Worm (Caenorhabditis elegans): ENCODE data around the gene T28A11.22.
A peak's percentile ranks its signal among the peaks of the same experiment; 100 is the strongest.

The T28A11.22 gene

ce11 chrV:3241175-3241574, 16.2 kb upstream of the T28A11.22 start, which contains the start of gene srj-11:
Gene srj-11 (plus strand): TSS chrV:3241424.
- no peak for TF ChIP-seq lin-39 (tag; optimal IDR thresholded peaks at IDR 0.05)
- no peak for TF ChIP-seq R02D3.7 (tag; optimal IDR thresholded peaks at IDR 0.05)
- no peak for TF ChIP-seq spr-1 (tag; optimal IDR thresholded peaks at IDR 0.05)
- peak in 1 of 2 experiments; percentile 95 for TF ChIP-seq unc-62 (GFP tag; optimal IDR thresholded peaks at IDR 0.05 in 1 of 2)
- no peak for TF ChIP-seq unc-62 (tag; optimal IDR thresholded peaks at IDR 0.05)

DNA sequence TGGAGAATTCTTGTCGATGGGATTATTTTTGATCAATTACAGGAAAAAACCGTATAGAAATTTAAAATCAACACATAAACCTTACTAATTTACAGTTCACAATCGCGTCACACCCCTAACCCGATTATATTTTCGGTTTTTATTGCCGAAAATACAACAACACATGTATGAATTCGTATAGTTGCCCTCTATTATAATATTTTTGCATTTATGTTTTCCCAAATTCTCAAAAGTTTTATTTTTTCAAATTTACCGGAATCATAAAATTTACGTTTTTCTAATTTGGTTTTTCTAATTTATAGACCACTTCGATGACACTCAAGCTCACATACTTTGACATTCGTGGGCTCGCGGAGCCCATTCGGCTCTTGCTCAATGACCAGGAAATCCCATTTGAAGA, 14.4 kb upstream of the T28A11.22 start, which contains the start of gene gst-23:
Gene gst-23 (plus strand): TSS at position 301 of the 400 bp plus-strand sequence.
- TF ChIP-seq attf-4 (tag; optimal IDR thresholded peaks at IDR 0.05) (no peak), ctbp-1 (GFP tag; IDR thresholded peaks at IDR 0.05) (no peak), ZK337.2 (GFP tag; IDR thresholded peaks at IDR 0.05) (no peak), R02D3.7 (tag; optimal IDR thresholded peaks at IDR 0.05) (no peak), daf-8 (GFP tag; IDR thresholded peaks at IDR 0.05) (no peak), F44E2.7 (GFP tag; IDR thresholded peaks at IDR 0.05) (no peak), dmd-6 (GFP tag; IDR thresholded peaks at IDR 0.05) (no peak), ceh-20 (GFP tag; IDR thresholded peaks at IDR 0.05) (no peak), zip-2 (tag; optimal IDR thresholded peaks at IDR 0.05) (no peak), pha-4 (GFP tag; IDR thresholded peaks at IDR 0.05) (no peak), pha-4 (tag; optimal IDR thresholded peaks at IDR 0.05) (no peak), F26F4.8 (GFP tag; conservative IDR thresholded peaks at IDR 0.05) (no peak), sdz-12 (GFP tag; optimal IDR thresholded peaks at IDR 0.05) (no peak), vab-7 (GFP tag; IDR thresholded peaks at IDR 0.05) (no peak), aly-2 (tag; optimal IDR thresholded peaks at IDR 0.05) (no peak), mxl-2 (GFP tag; conservative IDR thresholded peaks at IDR 0.05) (no peak), egl-43 (GFP tag; IDR thresholded peaks at IDR 0.05) (no peak)

ce11 chrV:3244703-3245102, 12.7 kb upstream of the T28A11.22 start, which contains the start of gene srj-7:
Gene srj-7 (plus strand): TSS chrV:3245003.
- TF ChIP-seq lin-13 (GFP tag; optimal IDR thresholded peaks at IDR 0.05) (no peak), ztf-7 (tag; optimal IDR thresholded peaks at IDR 0.05) (no peak), unc-62 (GFP tag; optimal IDR thresholded peaks at IDR 0.05 in 1 of 2) (peak in 1 of 2 experiments; percentile 39), unc-62 (tag; optimal IDR thresholded peaks at IDR 0.05) (no peak)

DNA sequence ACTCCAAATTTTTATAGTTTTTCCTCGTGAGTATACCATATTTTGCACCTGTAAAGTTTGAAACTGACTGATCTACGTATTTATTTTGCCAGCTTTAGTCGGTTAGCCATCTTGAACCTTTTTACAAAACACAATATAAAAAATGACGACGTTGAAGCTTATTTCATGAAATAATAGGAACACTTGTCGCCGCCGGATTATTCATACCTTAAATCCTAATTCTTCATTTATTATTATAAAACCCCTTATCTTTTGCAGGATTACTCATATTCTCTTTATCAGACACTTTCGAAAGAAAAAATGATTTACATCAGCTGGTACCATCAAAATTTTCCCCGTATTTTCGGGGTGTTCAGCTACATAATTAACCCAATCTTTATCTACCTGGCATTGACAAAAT, 9.9 kb upstream of the T28A11.22 start, which contains the start of gene srj-8:
Gene srj-8 (plus strand): TSS at position 301 of the 400 bp plus-strand sequence.
- TF ChIP-seq ctbp-1 (GFP tag; IDR thresholded peaks at IDR 0.05) (no peak), hmg-1.1 (GFP tag; IDR thresholded peaks at IDR 0.05) (no peak), mdl-1 (tag; optimal IDR thresholded peaks at IDR 0.05) (no peak), cey-2 (tag; optimal IDR thresholded peaks at IDR 0.05; ENCODE audit: borderline replicate concordance, insufficient read depth) (no peak), ceh-28 (tag; optimal IDR thresholded peaks at IDR 0.05) (no peak), ces-1 (GFP tag; optimal IDR thresholded peaks at IDR 0.05) (no peak), lir-3 (tag; optimal IDR thresholded peaks at IDR 0.05) (no peak), F44E2.7 (GFP tag; IDR thresholded peaks at IDR 0.05) (no peak), pha-4 (GFP tag; IDR thresholded peaks at IDR 0.05) (no peak), pha-4 (tag; optimal IDR thresholded peaks at IDR 0.05) (no peak), mdt-29 (GFP tag; IDR thresholded peaks at IDR 0.05) (no peak), skn-1 (tag; optimal IDR thresholded peaks at IDR 0.05) (no peak), F10B5.3 (tag; optimal IDR thresholded peaks at IDR 0.05) (no peak), php-3 (GFP tag; IDR thresholded peaks at IDR 0.05) (no peak), madf-9 (GFP tag; conservative IDR thresholded peaks at IDR 0.05) (no peak), lin-15B (tag; optimal IDR thresholded peaks at IDR 0.05) (no peak), vab-7 (GFP tag; IDR thresholded peaks at IDR 0.05) (no peak), nhr-111 (GFP tag; optimal IDR thresholded peaks at IDR 0.05) (no peak), attf-4 (tag; optimal IDR thresholded peaks at IDR 0.05) (no peak), dmd-9 (GFP tag; IDR thresholded peaks at IDR 0.05) (no peak), aly-2 (tag; optimal IDR thresholded peaks at IDR 0.05) (no peak)
